Fruit fly (Drosophila melanogaster): Measurements from ENCODE around the gene CG8028.

CG8028 gene

dm6 chrX:19243379-19243834, 36.7 kb downstream of the CG8028 start, which contains the start of gene CG7889:
TSS of gene CG7889 (plus strand) at chrX:19243631.
- TF ChIP-seq foxo (GFP tag; optimal IDR thresholded peaks at IDR 0.05) (peak in 1 of 2 experiments; percentile 49), Sp1 (GFP tag; optimal IDR thresholded peaks at IDR 0.05) (no peak), brk (GFP tag; optimal IDR thresholded peaks at IDR 0.05) (no peak), HLH106 (tag; optimal IDR thresholded peaks at IDR 0.05) (peak; percentile 51), Mio (GFP tag; optimal IDR thresholded peaks at IDR 0.05) (no peak), Dif (GFP tag; optimal IDR thresholded peaks at IDR 0.05; ENCODE audit: partially characterized antibody) (no peak), h (GFP tag; optimal IDR thresholded peaks at IDR 0.05) (peak; percentile 44), OdsH (GFP tag; optimal IDR thresholded peaks at IDR 0.05) (no peak), pan (optimal IDR thresholded peaks at IDR 0.05) (no peak), CrebA (GFP tag; optimal IDR thresholded peaks at IDR 0.05; ENCODE audit: borderline replicate concordance) (no peak), CG32264 (GFP tag; optimal IDR thresholded peaks at IDR 0.05) (no peak), dmrt93B (GFP tag; optimal IDR thresholded peaks at IDR 0.05) (no peak), fru (GFP tag; optimal IDR thresholded peaks at IDR 0.05) (peak; percentile 13), Hnf4 (GFP tag; optimal IDR thresholded peaks at IDR 0.05) (no peak), Hr83 (GFP tag; optimal IDR thresholded peaks at IDR 0.05; ENCODE audit: poor library complexity, severe bottlenecking) (no peak), sage (GFP tag; optimal IDR thresholded peaks at IDR 0.05) (no peak), Abd-B (GFP tag; optimal IDR thresholded peaks at IDR 0.05) (no peak), dsf (GFP tag; optimal IDR thresholded peaks at IDR 0.05; ENCODE audit: borderline replicate concordance) (no peak), jim (GFP tag; optimal IDR thresholded peaks at IDR 0.05) (no peak), psq (GFP tag; optimal IDR thresholded peaks at IDR 0.05) (no peak), ey (GFP tag; optimal IDR thresholded peaks at IDR 0.05) (no peak), sv (GFP tag; optimal IDR thresholded peaks at IDR 0.05) (no peak), Hr78 (GFP tag; optimal IDR thresholded peaks at IDR 0.05) (no peak), dl (GFP tag; optimal IDR thresholded peaks at IDR 0.05; ENCODE audit: insufficient read depth in 1 of 2, partially characterized antibody in 2 of 2) (no peak), Dfd (GFP tag; optimal IDR thresholded peaks at IDR 0.05) (no peak), rgr (GFP tag; optimal IDR thresholded peaks at IDR 0.05) (peak; percentile 17), GATAd (GFP tag; optimal IDR thresholded peaks at IDR 0.05) (no peak), Vsx2 (GFP tag; optimal IDR thresholded peaks at IDR 0.05; ENCODE audit: partially characterized antibody) (no peak), woc (GFP tag; optimal IDR thresholded peaks at IDR 0.05) (peak; percentile 38), CG9705 (GFP tag; optimal IDR thresholded peaks at IDR 0.05) (no peak), Myc (optimal IDR thresholded peaks at IDR 0.05) (peak; percentile 0), N (GFP tag; optimal IDR thresholded peaks at IDR 0.05) (no peak), br (GFP tag; optimal IDR thresholded peaks at IDR 0.05) (no peak), usp (GFP tag; optimal IDR thresholded peaks at IDR 0.05) (no peak), lola (GFP tag; optimal IDR thresholded peaks at IDR 0.05) (no peak), tai (GFP tag; optimal IDR thresholded peaks at IDR 0.05) (no peak), Jra (GFP tag; optimal IDR thresholded peaks at IDR 0.05) (no peak), Rel (GFP tag; optimal IDR thresholded peaks at IDR 0.05) (no peak), Rel (tag; optimal IDR thresholded peaks at IDR 0.05) (peak; percentile 78)

- TF ChIP-seq Hr83 (GFP tag; optimal IDR thresholded peaks at IDR 0.05; ENCODE audit: poor library complexity, severe bottlenecking): no peak
- no peak for TF ChIP-seq psq (GFP tag; optimal IDR thresholded peaks at IDR 0.05)
- no peak for TF ChIP-seq h (GFP tag; optimal IDR thresholded peaks at IDR 0.05)
- TF ChIP-seq foxo (GFP tag; optimal IDR thresholded peaks at IDR 0.05): peak in 1 of 2 experiments; percentile 1
- no peak for TF ChIP-seq sv (GFP tag; optimal IDR thresholded peaks at IDR 0.05)
These were observed 38.3 kb downstream of the CG8028 start, which contains the start of gene CG14196 for dm6 chrX:19241790-19242373. TSS of gene CG14196 (minus strand) at chrX:19241840.

Measured in whole organism, wandering third instar larva.